Fruit fly (Drosophila melanogaster) whole organism, embryonic: ENCODE results near the gene bor.

Experiments
- Awh ChIP-seq: fragments of 200-800 bp; sonication (Bioruptor generic); IDR thresholded peaks from 2 replicates; pipeline ENCODE4, ENCODE4 v1.3.6; 2022; ENCODE audit warnings: missing biosample characterization, missing genetic modification characterization
- CG10274 ChIP-seq: fragments of 200-800 bp; sonication (Bioruptor generic); optimal IDR thresholded peaks from 3 replicates; lab custom pipeline; 2017; ENCODE audit warnings: missing biosample characterization, mild to moderate bottlenecking, missing genetic modification characterization
- CG10431 ChIP-seq: fragments of 200-800 bp; sonication (Bioruptor generic); optimal IDR thresholded peaks from 3 replicates; lab custom pipeline; 2018; ENCODE audit warnings: missing biosample characterization, mild to moderate bottlenecking, missing genetic modification characterization
- CG12071 ChIP-seq: fragments of 200-800 bp; sonication (Bioruptor generic); optimal IDR thresholded peaks from 3 replicates; lab custom pipeline; 2018; ENCODE audit warnings: missing biosample characterization, mild to moderate bottlenecking, missing genetic modification characterization
- CG13123 ChIP-seq: fragments of 200-800 bp; sonication (Bioruptor generic); optimal IDR thresholded peaks from 2 replicates; lab custom pipeline; 2016; ENCODE audit warnings: missing biosample characterization, missing genetic modification characterization
- CG13775 ChIP-seq: fragments of 200-800 bp; sonication (Bioruptor generic); optimal IDR thresholded peaks from 3 replicates; lab custom pipeline; 2017; ENCODE audit warnings: missing biosample characterization, mild to moderate bottlenecking, missing genetic modification characterization
- CG15696 ChIP-seq: fragments of 200-800 bp; sonication (Bioruptor generic); optimal IDR thresholded peaks from 2 replicates; lab custom pipeline; 2019; ENCODE audit warnings: missing biosample characterization, mild to moderate bottlenecking, missing genetic modification characterization, moderate library complexity
- CG17802 ChIP-seq: fragments of 200-800 bp; sonication (Bioruptor generic); optimal IDR thresholded peaks from 2 replicates; lab custom pipeline; 2018; ENCODE audit warnings: missing biosample characterization, mild to moderate bottlenecking, missing genetic modification characterization, moderate library complexity
- CG31388 ChIP-seq: fragments of 200-800 bp; sonication (Bioruptor generic); optimal IDR thresholded peaks from 2 replicates; lab custom pipeline; 2016; ENCODE audit warnings: missing biosample characterization, missing genetic modification characterization
- CG3995 ChIP-seq: fragments of 200-800 bp; sonication (Bioruptor generic); optimal IDR thresholded peaks from 3 replicates; lab custom pipeline; 2016; ENCODE audit warnings: missing biosample characterization, missing genetic modification characterization
- CG4707 ChIP-seq: fragments of 200-800 bp; sonication (Bioruptor generic); optimal IDR thresholded peaks from 2 replicates; lab custom pipeline; 2018; ENCODE audit warnings: missing biosample characterization, mild to moderate bottlenecking, missing genetic modification characterization, moderate library complexity
- CG6813 ChIP-seq: fragments of 200-800 bp; sonication (Bioruptor generic); optimal IDR thresholded peaks from 2 replicates; lab custom pipeline; 2017; ENCODE audit warnings: missing biosample characterization, missing genetic modification characterization, mild to moderate bottlenecking, moderate library complexity, missing genetic modification reagents
- CG8388 ChIP-seq: fragments of 200-800 bp; sonication (Bioruptor generic); optimal IDR thresholded peaks from 2 replicates; lab custom pipeline; 2019; ENCODE audit warnings: missing biosample characterization, mild to moderate bottlenecking, missing genetic modification characterization, moderate library complexity
- CG8944 ChIP-seq: fragments of 200-800 bp; sonication (Bioruptor generic); optimal IDR thresholded peaks from 3 replicates; lab custom pipeline; 2016; ENCODE audit warnings: missing biosample characterization, missing genetic modification characterization
- CG9727 ChIP-seq: fragments of 200-800 bp; sonication (Bioruptor generic); optimal IDR thresholded peaks from 3 replicates; lab custom pipeline; 2017; ENCODE audit warnings: missing biosample characterization, mild to moderate bottlenecking, missing genetic modification characterization
- Camta ChIP-seq: fragments of 200-800 bp; sonication (Bioruptor generic); optimal IDR thresholded peaks from 2 replicates; lab custom pipeline; 2016; ENCODE audit warnings: missing biosample characterization, missing genetic modification characterization
- Dfd ChIP-seq, 2 experiments: fragments of >200 bp; optimal IDR thresholded peaks; 2 replicates each; lab custom pipeline; 2017; ENCODE audit warnings: missing biosample characterization in 2 of 2, missing genetic modification characterization in 2 of 2
- Dip3 ChIP-seq: fragments of 200-800 bp; sonication (Bioruptor generic); optimal IDR thresholded peaks from 3 replicates; lab custom pipeline; 2016; ENCODE audit warnings: missing biosample characterization, missing genetic modification characterization
- Eip74EF ChIP-seq, 2 experiments: fragments of 200-800 bp in 1 of 2; fragments of >200 bp in 1 of 2; sonication (Bioruptor generic) in 1 of 2; optimal IDR thresholded peaks; 2 replicates each; lab custom pipeline; 2017 to 2019; ENCODE audit warnings: missing biosample characterization in 2 of 2, missing genetic modification characterization in 2 of 2, mild to moderate bottlenecking in 1 of 2, moderate library complexity in 1 of 2
- Elba2 ChIP-seq: fragments of 200-800 bp; sonication (Bioruptor generic); optimal IDR thresholded peaks from 3 replicates; lab custom pipeline; 2016; ENCODE audit warnings: missing biosample characterization, missing genetic modification characterization
- Fer1 ChIP-seq: fragments of 200-800 bp; sonication (Bioruptor generic); optimal IDR thresholded peaks from 2 replicates; lab custom pipeline; 2017; ENCODE audit warnings: missing biosample characterization, mild to moderate bottlenecking, missing genetic modification characterization
- HLH3B ChIP-seq: fragments of 200-800 bp; sonication (Bioruptor generic); IDR thresholded peaks from 2 replicates; pipeline ENCODE4 v1.3.6; 2022; ENCODE audit warnings: missing biosample characterization, missing genetic modification characterization
- Hr3 ChIP-seq: fragments of 200-800 bp; sonication (Bioruptor generic); optimal IDR thresholded peaks from 3 replicates; lab custom pipeline; 2016; ENCODE audit warnings: missing biosample characterization, missing genetic modification characterization
- Lim3 ChIP-seq: fragments of 200-800 bp; sonication (Bioruptor generic); IDR thresholded peaks from 2 replicates; pipeline ENCODE4 v1.3.6; 2022; ENCODE audit warnings: missing biosample characterization, missing genetic modification characterization
- Myb ChIP-seq: fragments of 200-800 bp; sonication (Bioruptor generic); optimal IDR thresholded peaks from 2 replicates; lab custom pipeline; 2016; ENCODE audit warnings: missing biosample characterization, missing genetic modification characterization
- Xbp1 ChIP-seq: fragments of 200-800 bp; sonication (Bioruptor generic); optimal IDR thresholded peaks from 3 replicates; lab custom pipeline; 2016; ENCODE audit warnings: missing biosample characterization, mild to moderate bottlenecking, missing genetic modification characterization
- ara ChIP-seq: fragments of 200-800 bp; sonication (Bioruptor generic); IDR thresholded peaks from 2 replicates; pipeline ENCODE4 v1.3.6; 2022; ENCODE audit warnings: missing biosample characterization, missing genetic modification characterization
- bowl ChIP-seq: fragments of 200-800 bp; sonication (Bioruptor generic); IDR thresholded peaks from 2 replicates; pipeline ENCODE4 v1.3.6; 2022; ENCODE audit warnings: missing biosample characterization, missing genetic modification characterization
- caup ChIP-seq: fragments of 200-800 bp; sonication (Bioruptor generic); optimal IDR thresholded peaks from 3 replicates; lab custom pipeline; 2017; ENCODE audit warnings: missing biosample characterization, mild to moderate bottlenecking, missing genetic modification characterization, moderate library complexity; ENCODE audit not compliant: severe bottlenecking
- cg ChIP-seq: fragments of 200-800 bp; sonication (Bioruptor generic); optimal IDR thresholded peaks from 3 replicates; lab custom pipeline; 2019; ENCODE audit warnings: missing biosample characterization, mild to moderate bottlenecking, missing genetic modification characterization, moderate library complexity
- chinmo ChIP-seq: fragments of 200-800 bp; sonication (Bioruptor generic); IDR thresholded peaks from 4 replicates; pipeline ENCODE4 v1.3.6; 2022; ENCODE audit warnings: missing biosample characterization, missing genetic modification characterization; ENCODE audit not compliant: partially characterized antibody
- dm ChIP-seq: fragments of 200-800 bp; sonication (Bioruptor generic); optimal IDR thresholded peaks from 3 replicates; lab custom pipeline; 2016; ENCODE audit warnings: missing biosample characterization, missing genetic modification characterization
- emc ChIP-seq: fragments of 200-800 bp; sonication (Bioruptor generic); optimal IDR thresholded peaks from 2 replicates; lab custom pipeline; 2016; ENCODE audit warnings: missing biosample characterization, missing genetic modification characterization
- ewg ChIP-seq: fragments of 200-800 bp; sonication (Bioruptor generic); optimal IDR thresholded peaks from 3 replicates; lab custom pipeline; 2017; ENCODE audit warnings: mild to moderate bottlenecking, missing biosample characterization, missing genetic modification reagents, missing genetic modification characterization
- exex ChIP-seq: fragments of 200-800 bp; sonication (Bioruptor generic); optimal IDR thresholded peaks from 4 replicates; lab custom pipeline; 2018; ENCODE audit warnings: missing biosample characterization, mild to moderate bottlenecking, missing genetic modification characterization, moderate library complexity
- gfzf ChIP-seq: fragments of 200-800 bp; sonication (Bioruptor generic); optimal IDR thresholded peaks from 2 replicates; lab custom pipeline; 2016; ENCODE audit warnings: missing biosample characterization, mild to moderate bottlenecking, missing genetic modification characterization, moderate library complexity
- gt ChIP-seq: fragments of 200-800 bp; sonication (Bioruptor generic); IDR thresholded peaks from 2 replicates; pipeline ENCODE4 v1.3.6; 2022; ENCODE audit warnings: missing biosample characterization, missing genetic modification characterization
- her ChIP-seq: fragments of 200-800 bp; sonication (Bioruptor generic); optimal IDR thresholded peaks from 2 replicates; lab custom pipeline; 2016; ENCODE audit warnings: missing biosample characterization, missing genetic modification characterization
- lab ChIP-seq: fragments of 200-800 bp; sonication (Bioruptor generic); optimal IDR thresholded peaks from 3 replicates; lab custom pipeline; 2017; ENCODE audit warnings: missing biosample characterization, missing genetic modification characterization, mild to moderate bottlenecking, moderate library complexity, missing genetic modification reagents
- lov ChIP-seq, 2 experiments: fragments of 200-800 bp in 1 of 2; fragments of >200 bp in 1 of 2; sonication (Bioruptor generic) in 1 of 2; IDR thresholded peaks in 1 of 2; optimal IDR thresholded peaks in 1 of 2; 2 replicates in 1 of 2; 3 replicates in 1 of 2; pipeline versions ENCODE4 v1.3.6 to Lab custom; 2017 to 2022; ENCODE audit warnings: missing biosample characterization in 1 of 2, missing genetic modification characterization in 1 of 2
- mirr ChIP-seq: fragments of 200-800 bp; sonication (Bioruptor generic); optimal IDR thresholded peaks from 3 replicates; lab custom pipeline; 2018; ENCODE audit warnings: missing biosample characterization, mild to moderate bottlenecking, missing genetic modification characterization
- p53 ChIP-seq: fragments of 200-800 bp; sonication (Bioruptor generic); optimal IDR thresholded peaks from 2 replicates; lab custom pipeline; 2016; ENCODE audit warnings: missing biosample characterization, missing genetic modification characterization
- pum ChIP-seq: fragments of 200-800 bp; sonication (Bioruptor generic); optimal IDR thresholded peaks from 2 replicates; lab custom pipeline; 2016; ENCODE audit warnings: missing biosample characterization, missing genetic modification characterization
- repo ChIP-seq: fragments of 200-800 bp; sonication (Bioruptor generic); optimal IDR thresholded peaks from 2 replicates; lab custom pipeline; 2016; ENCODE audit warnings: missing biosample characterization, missing genetic modification characterization
- stwl ChIP-seq: fragments of 200-800 bp; sonication (Bioruptor generic); optimal IDR thresholded peaks from 3 replicates; lab custom pipeline; 2018; ENCODE audit warnings: missing biosample characterization, mild to moderate bottlenecking, missing genetic modification characterization, moderate library complexity
- tx ChIP-seq: fragments of 200-800 bp; sonication (Bioruptor generic); optimal IDR thresholded peaks from 2 replicates; lab custom pipeline; 2016; ENCODE audit warnings: missing biosample characterization, missing genetic modification characterization
- usp ChIP-seq: fragments of >200 bp; optimal IDR thresholded peaks from 2 replicates; lab custom pipeline; 2017; ENCODE audit warnings: missing biosample characterization, missing genetic modification characterization

The bor gene

dm6 chr3R:16236713-16237641, 26.9 kb downstream of the bor start (continued):
- TF ChIP-seq ara (GFP tag; lab: Robert Waterston, UW) (no peak), CG17802 (tag; lab: Kevin White, UChicago) (peak; percentile 87), bowl (GFP tag; lab: Robert Waterston, UW) (no peak), Elba2 (GFP tag; lab: Kevin White, UChicago) (peak; percentile 24), Lim3 (no peak), p53 (GFP tag; lab: Kevin White, UChicago) (peak; percentile 65), HLH3B (GFP tag; lab: Robert Waterston, UW) (no peak), CG6813 (peak; percentile 97), repo (GFP tag; lab: Kevin White, UChicago) (peak; percentile 64), CG13123 (peak; percentile 95), CG31388 (peak; percentile 90), CG10431 (GFP tag; lab: Kevin White, UChicago) (peak; percentile 94), CG8388 (GFP tag; lab: Kevin White, UChicago) (peak; percentile 97), CG3995 (GFP tag; lab: Kevin White, UChicago) (peak; percentile 66), Awh (GFP tag; lab: Robert Waterston, UW) (no peak), caup (GFP tag; lab: Kevin White, UChicago) (peak; percentile 97), usp (GFP tag; lab: Kevin White, UChicago) (no peak), gfzf (peak; percentile 3), CG8944 (GFP tag; lab: Kevin White, UChicago) (peak; percentile 82), Eip74EF (GFP tag; optimal IDR thresholded peaks at IDR 0.05; lab: Kevin White, UChicago) (peak in 1 of 2 experiments; percentile 97), Camta (GFP tag; lab: Kevin White, UChicago) (peak; percentile 76), Fer1 (GFP tag; lab: Kevin White, UChicago) (peak; percentile 99), her (peak; percentile 57), lab (peak; percentile 99), Xbp1 (GFP tag; lab: Kevin White, UChicago) (peak; percentile 98), Hr3 (peak; percentile 98), tx (GFP tag; lab: Kevin White, UChicago) (peak; percentile 75), CG9727 (GFP tag; lab: Kevin White, UChicago) (peak; percentile 97), mirr (GFP tag; lab: Kevin White, UChicago) (peak; percentile 76), CG4707 (peak; percentile 90), ewg (GFP tag; lab: Kevin White, UChicago) (peak; percentile 92), CG12071 (GFP tag; lab: Kevin White, UChicago) (peak; percentile 91), CG15696 (peak; percentile 91), Dfd (GFP tag; optimal IDR thresholded peaks at IDR 0.05; lab: Kevin White, UChicago) (no peak), Myb (GFP tag; lab: Kevin White, UChicago) (peak; percentile 50), gt (GFP tag; lab: Robert Waterston, UW) (no peak), dm (no peak), CG13775 (GFP tag; lab: Kevin White, UChicago) (peak; percentile 96), stwl (tag; lab: Kevin White, UChicago) (peak; percentile 49), Dip3 (GFP tag; lab: Kevin White, UChicago) (peak; percentile 70), pum (GFP tag; lab: Kevin White, UChicago) (peak; percentile 79), cg (peak; percentile 41), lov (optimal IDR thresholded peaks at IDR 0.05; lab: Kevin White, UChicago) (no peak), lov (GFP tag; IDR thresholded peaks at IDR 0.05; lab: Robert Waterston, UW) (no peak), emc (GFP tag; lab: Kevin White, UChicago) (peak; percentile 48), CG10274 (peak; percentile 88), chinmo (GFP tag; lab: Robert Waterston, UW) (no peak), exex (peak; percentile 94)
